Worm (Caenorhabditis elegans) whole organism, L3 larva: ENCODE results near the gene C02B8.6.

Experiments used
- R02D3.7 ChIP-seq: fragments of 150-350 bp; optimal IDR thresholded peaks from 2 replicates; lab custom pipeline; 2014; ENCODE audit warnings: missing biosample characterization, missing genetic modification characterization
- ZK546.5 ChIP-seq: sonication (generic microtip); optimal IDR thresholded peaks from 2 replicates; lab custom pipeline; 2017; ENCODE audit warnings: missing biosample characterization, missing genetic modification characterization
- aly-2 ChIP-seq: fragments of 150-350 bp; optimal IDR thresholded peaks from 2 replicates; lab custom pipeline; 2014; ENCODE audit warnings: missing biosample characterization, missing genetic modification characterization
- ama-1 ChIP-seq: fragments of 150-350 bp; optimal IDR thresholded peaks from 2 replicates; lab custom pipeline; 2018
- ceh-28 ChIP-seq: fragments of 150-350 bp; optimal IDR thresholded peaks from 2 replicates; lab custom pipeline; 2014; ENCODE audit warnings: missing biosample characterization, missing genetic modification reagents, missing genetic modification characterization
- ceh-82 ChIP-seq: fragments of 150-350 bp; optimal IDR thresholded peaks from 2 replicates; lab custom pipeline; 2014; ENCODE audit warnings: missing biosample characterization, missing genetic modification characterization
- ceh-9 ChIP-seq: sonication (generic microtip); optimal IDR thresholded peaks from 2 replicates; lab custom pipeline; 2018; ENCODE audit warnings: missing biosample characterization, missing genetic modification characterization
- daf-12 ChIP-seq: fragments of 150-350 bp; optimal IDR thresholded peaks from 2 replicates; lab custom pipeline; 2014; ENCODE audit warnings: missing biosample characterization, missing genetic modification reagents, missing genetic modification characterization
- egl-27 ChIP-seq: sonication (generic microtip); optimal IDR thresholded peaks from 4 replicates; lab custom pipeline; 2017; ENCODE audit warnings: missing biosample characterization, missing genetic modification reagents, missing genetic modification characterization
- elt-1 ChIP-seq: fragments of 150-350 bp; optimal IDR thresholded peaks from 2 replicates; lab custom pipeline; 2014; ENCODE audit warnings: missing biosample characterization, missing genetic modification characterization
- elt-3 ChIP-seq, 3 experiments: fragments of 150-350 bp in 1 of 3; sonication (generic microtip) in 2 of 3; optimal IDR thresholded peaks; 2 replicates in 2 of 3; 4 replicates in 1 of 3; lab custom pipeline; 2014 to 2017; ENCODE audit warnings: missing biosample characterization in 3 of 3, missing genetic modification characterization in 3 of 3
- eor-1 ChIP-seq, 2 experiments: fragments of 150-350 bp; optimal IDR thresholded peaks; 2 replicates each; lab custom pipeline; 2014 to 2018; ENCODE audit warnings: missing biosample characterization in 2 of 2, missing genetic modification characterization in 2 of 2
- fkh-10 ChIP-seq: sonication (generic microtip); optimal IDR thresholded peaks from 2 replicates; lab custom pipeline; 2017; ENCODE audit warnings: missing biosample characterization, missing genetic modification reagents, missing genetic modification characterization
- fkh-2 ChIP-seq: fragments of 150-350 bp; optimal IDR thresholded peaks from 2 replicates; lab custom pipeline; 2014; ENCODE audit warnings: missing biosample characterization, missing genetic modification reagents, missing genetic modification characterization
- fos-1 ChIP-seq: fragments of 150-350 bp; optimal IDR thresholded peaks from 2 replicates; lab custom pipeline; 2014; ENCODE audit warnings: missing biosample characterization, missing genetic modification characterization
- lin-15B ChIP-seq: fragments of 150-350 bp; optimal IDR thresholded peaks from 2 replicates; lab custom pipeline; 2014; ENCODE audit warnings: missing biosample characterization, missing genetic modification characterization
- lsy-12 ChIP-seq: sonication (generic microtip); optimal IDR thresholded peaks from 2 replicates; lab custom pipeline; 2016; ENCODE audit warnings: mild to moderate bottlenecking, missing genetic modification characterization, missing compliant biosample characterization
- nfya-1 ChIP-seq: sonication (generic microtip); optimal IDR thresholded peaks from 2 replicates; lab custom pipeline; 2017; ENCODE audit warnings: missing genetic modification characterization, mild to moderate bottlenecking, missing compliant biosample characterization, antibody characterized with exemption, moderate library complexity; ENCODE audit not compliant: insufficient read depth
- nhr-12 ChIP-seq: fragments of 150-350 bp; optimal IDR thresholded peaks from 2 replicates; lab custom pipeline; 2014; ENCODE audit warnings: missing biosample characterization, missing genetic modification characterization
- nhr-23 ChIP-seq: fragments of 150-350 bp; optimal IDR thresholded peaks from 2 replicates; lab custom pipeline; 2014; ENCODE audit warnings: missing biosample characterization, missing genetic modification reagents, missing genetic modification characterization
- nhr-237 ChIP-seq: fragments of 150-350 bp; optimal IDR thresholded peaks from 2 replicates; lab custom pipeline; 2014; ENCODE audit warnings: missing biosample characterization, missing genetic modification characterization
- nhr-25 ChIP-seq: sonication (generic microtip); optimal IDR thresholded peaks from 2 replicates; lab custom pipeline; 2017; ENCODE audit warnings: missing biosample characterization, missing genetic modification characterization
- nhr-28 ChIP-seq: fragments of 150-350 bp; optimal IDR thresholded peaks from 2 replicates; lab custom pipeline; 2014; ENCODE audit warnings: missing biosample characterization, missing genetic modification characterization
- nhr-43 ChIP-seq: sonication (generic microtip); optimal IDR thresholded peaks from 2 replicates; lab custom pipeline; 2016; ENCODE audit warnings: mild to moderate bottlenecking, missing genetic modification characterization, missing compliant biosample characterization; ENCODE audit not compliant: poor library complexity, severe bottlenecking
- nhr-67 ChIP-seq: fragments of 150-350 bp; optimal IDR thresholded peaks from 2 replicates; lab custom pipeline; 2014; ENCODE audit warnings: missing biosample characterization, missing genetic modification characterization
- nhr-77 ChIP-seq: fragments of 150-350 bp; optimal IDR thresholded peaks from 2 replicates; lab custom pipeline; 2014; ENCODE audit warnings: missing biosample characterization, missing genetic modification characterization
- pha-4 ChIP-seq: fragments of 150-350 bp; optimal IDR thresholded peaks from 2 replicates; lab custom pipeline; 2014; ENCODE audit warnings: missing biosample characterization, missing genetic modification reagents, missing genetic modification characterization
- pqm-1 ChIP-seq: fragments of 150-350 bp; optimal IDR thresholded peaks from 2 replicates; lab custom pipeline; 2017; ENCODE audit warnings: missing biosample characterization, missing genetic modification characterization, inconsistent platforms
- skn-1 ChIP-seq: fragments of 150-350 bp; optimal IDR thresholded peaks from 2 replicates; lab custom pipeline; 2014; ENCODE audit warnings: missing biosample characterization, missing genetic modification characterization
- snpc-4 ChIP-seq: fragments of 150-350 bp; optimal IDR thresholded peaks from 2 replicates; lab custom pipeline; 2014; ENCODE audit warnings: missing biosample characterization, missing genetic modification characterization
- tbx-2 ChIP-seq: sonication (generic microtip); optimal IDR thresholded peaks from 2 replicates; lab custom pipeline; 2016; ENCODE audit warnings: mild to moderate bottlenecking, missing genetic modification characterization, missing compliant biosample characterization
- unc-62 ChIP-seq: fragments of 150-350 bp; sonication (generic microtip); optimal IDR thresholded peaks from 4 replicates; lab custom pipeline; 2014; ENCODE audit warnings: missing biosample characterization, missing genetic modification reagents, missing genetic modification characterization
- zag-1 ChIP-seq: fragments of 150-350 bp; optimal IDR thresholded peaks from 2 replicates; lab custom pipeline; 2014; ENCODE audit warnings: missing biosample characterization, missing genetic modification characterization
- ztf-11 ChIP-seq: fragments of 150-350 bp; optimal IDR thresholded peaks from 2 replicates; lab custom pipeline; 2014; ENCODE audit warnings: missing biosample characterization, missing genetic modification characterization
- ztf-4 ChIP-seq: fragments of 150-350 bp; optimal IDR thresholded peaks from 2 replicates; lab custom pipeline; 2014; ENCODE audit warnings: missing biosample characterization, missing genetic modification characterization

C02B8.6 gene

DNA sequence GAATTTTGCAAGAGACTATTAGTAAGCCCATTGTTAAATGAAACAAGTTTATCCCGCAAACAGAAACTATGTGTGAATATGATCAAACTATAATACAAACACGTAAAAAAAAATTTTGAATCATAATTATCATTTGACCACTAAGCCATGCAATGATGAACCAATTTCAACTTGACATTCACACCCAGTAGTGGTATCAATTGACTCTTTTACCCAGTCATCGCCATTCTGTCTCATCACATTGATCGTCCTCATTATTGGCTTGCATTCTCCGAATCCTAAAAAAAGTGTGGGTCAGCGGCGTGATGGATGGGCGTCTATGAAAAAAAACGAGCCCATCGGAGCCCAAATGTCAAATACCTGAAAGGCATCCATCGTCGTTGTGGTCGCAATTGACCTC, 15.8 kb downstream of the C02B8.6 start:
- TF ChIP-seq egl-27, result no peak
- no peak for TF ChIP-seq snpc-4 (tag; lab: Kevin White, UChicago)
- no peak for TF ChIP-seq nhr-67 (tag; lab: Kevin White, UChicago)
- no peak for TF ChIP-seq ztf-11
- no peak for TF ChIP-seq lin-15B
- TF ChIP-seq pqm-1 (tag; lab: Kevin White, UChicago), result no peak
- TF ChIP-seq skn-1 (tag; lab: Kevin White, UChicago), result no peak
- no peak for TF ChIP-seq aly-2
- no peak for TF ChIP-seq nhr-77 (tag; lab: Kevin White, UChicago)
- no peak for TF ChIP-seq ZK546.5 (tag; lab: Kevin White, UChicago)
- TF ChIP-seq ceh-82 (tag; lab: Kevin White, UChicago), result no peak
- no peak for TF ChIP-seq nhr-25 (tag; lab: Kevin White, UChicago)
- no peak for TF ChIP-seq fkh-10 (GFP tag; lab: Kevin White, UChicago)
- TF ChIP-seq nhr-28 (tag; lab: Kevin White, UChicago), result no peak
- no peak for TF ChIP-seq nfya-1 (tag; lab: Kevin White, UChicago)
- TF ChIP-seq fkh-2 (tag; lab: Kevin White, UChicago), result no peak
- no peak for TF ChIP-seq unc-62
- TF ChIP-seq ama-1 (lab: Kevin White, UChicago), result no peak
- no peak for TF ChIP-seq daf-12 (tag; lab: Kevin White, UChicago)

DNA sequence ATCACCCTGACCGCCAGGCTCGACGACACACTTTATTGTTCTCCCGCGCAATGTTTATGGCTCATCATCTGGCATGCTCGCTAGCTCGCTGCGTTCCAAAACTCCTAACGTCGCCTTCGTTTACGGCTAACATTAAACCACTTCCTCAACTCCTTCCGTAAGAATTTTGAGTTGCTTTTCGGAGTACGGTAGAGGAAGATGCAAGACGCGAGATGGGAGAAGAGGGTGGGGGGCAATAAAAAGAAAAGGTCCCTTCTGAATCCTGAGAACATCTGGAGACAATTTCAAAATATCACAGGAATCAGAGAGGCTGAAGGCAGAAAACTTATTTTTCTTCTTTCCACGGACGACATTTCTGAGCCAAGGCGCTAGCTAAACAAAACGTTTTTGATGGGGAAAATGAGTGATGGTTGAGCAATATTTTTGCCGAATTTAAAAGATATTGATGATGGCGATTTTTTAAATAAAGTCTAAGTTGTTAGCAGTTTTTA, 18.3 kb downstream of the C02B8.6 start:
- TF ChIP-seq nhr-43 (tag; lab: Kevin White, UChicago) (no peak), egl-27 (no peak), unc-62 (no peak), pqm-1 (tag; lab: Kevin White, UChicago) (no peak), ztf-4 (no peak), lsy-12 (tag; lab: Kevin White, UChicago) (no peak), pha-4 (tag; lab: Kevin White, UChicago) (no peak), fos-1 (tag; lab: Kevin White, UChicago) (no peak), skn-1 (tag; lab: Kevin White, UChicago) (no peak), nfya-1 (tag; lab: Kevin White, UChicago) (no peak), nhr-23 (tag; lab: Kevin White, UChicago) (no peak), lin-15B (no peak), ama-1 (lab: Kevin White, UChicago) (no peak)

DNA sequence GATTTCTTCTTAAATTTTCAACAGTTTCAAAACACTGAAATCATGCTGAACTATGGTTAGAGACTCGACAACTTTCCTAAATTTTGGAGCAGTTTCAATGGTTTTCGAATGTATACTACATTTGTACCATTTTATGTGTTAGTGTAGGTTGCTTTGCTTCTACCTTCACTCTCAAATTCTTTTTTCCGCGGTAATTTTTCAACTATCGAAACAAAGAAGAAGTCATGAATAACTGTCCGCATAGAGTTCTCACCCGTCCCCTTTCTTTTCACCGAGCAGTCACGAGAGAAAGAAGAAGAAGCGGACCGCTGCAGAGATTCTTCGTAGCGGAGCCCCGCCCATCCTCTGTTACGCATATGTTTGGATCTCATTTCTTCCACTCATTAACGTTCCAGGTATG, 20.0 kb downstream of the C02B8.6 start, which contains the start of gene hlh-8:
TSS of gene hlh-8 (plus strand) at position 301 of the 400 bp plus-strand sequence.
- TF ChIP-seq elt-3 (tag; optimal IDR thresholded peaks at IDR 0.05; lab: Kevin White, UChicago) (no peak), ceh-9 (tag; lab: Kevin White, UChicago) (no peak), R02D3.7 (tag; lab: Kevin White, UChicago) (no peak), nhr-237 (tag; lab: Kevin White, UChicago) (no peak), nhr-43 (tag; lab: Kevin White, UChicago) (no peak), nhr-28 (tag; lab: Kevin White, UChicago) (no peak), pha-4 (tag; lab: Kevin White, UChicago) (no peak), eor-1 (tag; optimal IDR thresholded peaks at IDR 0.05; lab: Kevin White, UChicago) (no peak), nhr-12 (tag; lab: Kevin White, UChicago) (no peak)

ce11 chrX:8110193-8110592, 25.9 kb downstream of the C02B8.6 start, which contains the start of gene K07E3.1:
Gene K07E3.1 (plus strand): TSS chrX:8110439.
- no peak for TF ChIP-seq ceh-28
- TF ChIP-seq ama-1 (lab: Kevin White, UChicago), result no peak
- no peak for TF ChIP-seq zag-1
- no peak for TF ChIP-seq tbx-2 (tag; lab: Kevin White, UChicago)
- TF ChIP-seq snpc-4 (tag; lab: Kevin White, UChicago), result no peak
- TF ChIP-seq fos-1 (tag; lab: Kevin White, UChicago), result no peak
- no peak for TF ChIP-seq aly-2
- no peak for TF ChIP-seq skn-1 (tag; lab: Kevin White, UChicago)
- no peak for TF ChIP-seq fkh-10 (GFP tag; lab: Kevin White, UChicago)
- no peak for TF ChIP-seq ceh-9 (tag; lab: Kevin White, UChicago)
- TF ChIP-seq elt-1 (tag; lab: Kevin White, UChicago), result no peak
- TF ChIP-seq pqm-1 (tag; lab: Kevin White, UChicago), result no peak
